Worm (Caenorhabditis elegans) whole organism, early embryonic: ENCODE data around the gene W02H3.1.
A peak's percentile ranks its signal among the peaks of the same experiment; 100 is the strongest.

Source experiments
- B0310.2 ChIP-seq: sonication (generic microtip); optimal IDR thresholded peaks from 2 replicates; lab custom pipeline; 2016; ENCODE audit warnings: mild to moderate bottlenecking, missing genetic modification characterization, missing compliant biosample characterization
- F13C5.2 ChIP-seq: sonication (generic microtip); optimal IDR thresholded peaks from 2 replicates; lab custom pipeline; 2017; ENCODE audit warnings: mild to moderate bottlenecking, missing genetic modification characterization, inconsistent platforms, missing compliant biosample characterization
- aly-1 ChIP-seq: sonication (generic microtip); optimal IDR thresholded peaks from 2 replicates; lab custom pipeline; 2016; ENCODE audit warnings: missing genetic modification characterization, missing compliant biosample characterization
- ama-1 ChIP-seq: fragments of 150-350 bp; optimal IDR thresholded peaks from 2 replicates; lab custom pipeline; 2014
- ceh-13 ChIP-seq: fragments of 200-800 bp; sonication (Bioruptor generic); optimal IDR thresholded peaks from 2 replicates; lab custom pipeline; 2018; ENCODE audit warnings: mild to moderate bottlenecking, missing genetic modification characterization, missing compliant biosample characterization
- ceh-36 ChIP-seq: sonication (generic microtip); optimal IDR thresholded peaks from 2 replicates; lab custom pipeline; 2016; ENCODE audit warnings: missing genetic modification characterization, inconsistent platforms, missing compliant biosample characterization
- ets-7 ChIP-seq: sonication (generic microtip); optimal IDR thresholded peaks from 2 replicates; lab custom pipeline; 2016; ENCODE audit warnings: missing genotype, missing genetic modification characterization, missing compliant biosample characterization
- flt-1 ChIP-seq: fragments of 200-800 bp; sonication (Bioruptor generic); IDR thresholded peaks from 2 replicates; pipeline ENCODE4 v1.3.6; 2022; ENCODE audit warnings: missing genetic modification characterization, missing compliant biosample characterization
- hmbx-1 ChIP-seq: sonication (generic microtip); optimal IDR thresholded peaks from 2 replicates; lab custom pipeline; 2016; ENCODE audit warnings: mild to moderate bottlenecking, missing genetic modification characterization, missing compliant biosample characterization
- hmg-4 ChIP-seq: fragments of 200-800 bp; sonication (Bioruptor generic); optimal IDR thresholded peaks from 2 replicates; lab custom pipeline; 2018; ENCODE audit warnings: mild to moderate bottlenecking, missing genetic modification characterization, missing compliant biosample characterization
- hnd-1 ChIP-seq: sonication (generic microtip); optimal IDR thresholded peaks from 2 replicates; lab custom pipeline; 2016; ENCODE audit warnings: missing genetic modification characterization, missing compliant biosample characterization
- pes-1 ChIP-seq: fragments of 200-800 bp; sonication (Bioruptor generic); IDR thresholded peaks from 2 replicates; pipeline ENCODE4 v1.3.6; 2022; ENCODE audit warnings: missing genetic modification reagents, missing genetic modification characterization, missing compliant biosample characterization
- scrt-1 ChIP-seq: fragments of 200-800 bp; sonication (Bioruptor generic); IDR thresholded peaks from 2 replicates; pipeline ENCODE4 v1.3.6; 2022; ENCODE audit warnings: missing genetic modification characterization, missing compliant biosample characterization
- sea-1 ChIP-seq: fragments of 200-800 bp; sonication (Bioruptor generic); conservative IDR thresholded peaks from 2 replicates; pipeline ENCODE4 v1.3.6; 2022; ENCODE audit warnings: missing genetic modification characterization, missing compliant biosample characterization
- tbx-11 ChIP-seq: fragments of 200-800 bp; sonication (Bioruptor generic); IDR thresholded peaks from 2 replicates; pipeline ENCODE4 v1.3.6; 2022; ENCODE audit warnings: missing genetic modification characterization, missing compliant biosample characterization
- tbx-37 ChIP-seq: fragments of 200-800 bp; sonication (Bioruptor generic); conservative IDR thresholded peaks from 2 replicates; pipeline ENCODE4 v1.3.6; 2022; ENCODE audit warnings: missing genetic modification reagents, missing genetic modification characterization, missing compliant biosample characterization
- tra-4 ChIP-seq: sonication (generic microtip); optimal IDR thresholded peaks from 2 replicates; lab custom pipeline; 2017; ENCODE audit warnings: missing genetic modification characterization, missing compliant biosample characterization

Gene W02H3.1

ce11 chrX:11057028-11057427 is 48.2 kb downstream of the W02H3.1 start, which contains the start of gene lpr-3:
Gene lpr-3 (plus strand): TSS chrX:11057401.
- TF ChIP-seq B0310.2 (tag; lab: Kevin White, UChicago) (no peak), tbx-37 (no peak), sea-1 (0 out of 2 replicates have a peak, but pooled peaks have one; percentile 21), tbx-11 (no peak), ets-7 (tag; lab: Kevin White, UChicago) (no peak), hmg-4 (GFP tag; lab: Kevin White, UChicago) (peak; percentile 34), pes-1 (GFP tag; lab: Robert Waterston, UW) (no peak), scrt-1 (GFP tag; lab: Robert Waterston, UW) (no peak), ama-1 (lab: Kevin White, UChicago) (no peak), hnd-1 (tag; lab: Kevin White, UChicago) (no peak), F13C5.2 (tag; lab: Kevin White, UChicago) (no peak), flt-1 (GFP tag; lab: Robert Waterston, UW) (no peak), ceh-13 (GFP tag; lab: Kevin White, UChicago) (no peak), ceh-36 (tag; lab: Kevin White, UChicago) (no peak), aly-1 (no peak), hmbx-1 (tag; lab: Kevin White, UChicago) (no peak), tra-4 (tag; lab: Kevin White, UChicago) (no peak)

ce11 chrX:11053615-11054014 is 51.6 kb downstream of the W02H3.1 start, which contains the start of gene C09F12.2:
Gene C09F12.2 (plus strand): TSS chrX:11053915.
- TF ChIP-seq B0310.2 (tag; lab: Kevin White, UChicago) (no peak), ets-7 (tag; lab: Kevin White, UChicago) (no peak), pes-1 (GFP tag; lab: Robert Waterston, UW) (no peak), hmbx-1 (tag; lab: Kevin White, UChicago) (no peak), flt-1 (GFP tag; lab: Robert Waterston, UW) (no peak), ceh-36 (tag; lab: Kevin White, UChicago) (no peak)
